Worm (Caenorhabditis elegans) whole organism, midembryonic: ENCODE results near the gene ZC132.9.

Experiments
- cog-1 ChIP-seq: sonication (generic microtip); optimal IDR thresholded peaks from 2 replicates; lab custom pipeline; 2016; ENCODE audit warnings: missing genetic modification characterization, missing compliant biosample characterization
- klf-2 ChIP-seq: fragments of 200-800 bp; sonication (Bioruptor generic); conservative IDR thresholded peaks from 2 replicates; pipeline ENCODE4 v1.3.6; 2022; ENCODE audit warnings: missing genetic modification reagents, missing genetic modification characterization, missing compliant biosample characterization
- ref-1 ChIP-seq: fragments of 200-800 bp; sonication (Bioruptor generic); conservative IDR thresholded peaks from 2 replicates; pipeline ENCODE4 v1.3.6; 2022; ENCODE audit warnings: missing genetic modification reagents, missing genetic modification characterization, missing compliant biosample characterization
- tab-1 ChIP-seq: fragments of 200-800 bp; sonication (Bioruptor generic); IDR thresholded peaks from 2 replicates; pipeline ENCODE4 v1.3.6; 2022; ENCODE audit warnings: missing genetic modification characterization, missing compliant biosample characterization
- ztf-29 ChIP-seq: fragments of 200-800 bp; sonication (Bioruptor generic); IDR thresholded peaks from 2 replicates; pipeline ENCODE4 v1.3.6; 2022; ENCODE audit warnings: missing genetic modification reagents, missing genetic modification characterization, missing compliant biosample characterization

- no peak for TF ChIP-seq cog-1
- no peak for TF ChIP-seq tab-1
- TF ChIP-seq klf-2 (GFP tag; lab: Robert Waterston, UW): no peak
- TF ChIP-seq ref-1 (GFP tag; lab: Robert Waterston, UW): no peak
- no peak for TF ChIP-seq ztf-29 (GFP tag; lab: Robert Waterston, UW)
Observed at ce11 chrV:4341736-4342135, 22.0 kb upstream of the ZC132.9 start.
